Fruit fly (Drosophila melanogaster): Measurements from ENCODE around the gene Crag.

- TF ChIP-seq usp (GFP tag; optimal IDR thresholded peaks at IDR 0.05) (no peak), Dll (optimal IDR thresholded peaks at IDR 0.05) (no peak), EcR (GFP tag; optimal IDR thresholded peaks at IDR 0.05) (no peak), psq (optimal IDR thresholded peaks at IDR 0.05) (no peak)
Observed at dm6 chrX:8637013-8637412, 45.2 kb downstream of the Crag start.
